Fruit fly (Drosophila melanogaster) whole organism, embryonic: ENCODE measurements around the gene Or7a.

ENCODE experiments used
- CG2202 ChIP-seq: fragments of 200-800 bp; sonication (Bioruptor generic); optimal IDR thresholded peaks from 2 replicates; lab custom pipeline; 2018; ENCODE audit warnings: missing biosample characterization, mild to moderate bottlenecking, missing genetic modification characterization
- CG8478 ChIP-seq: fragments of >200 bp; optimal IDR thresholded peaks from 2 replicates; lab custom pipeline; 2018
- CTCF ChIP-seq: fragments of 200-800 bp; sonication (Bioruptor generic); optimal IDR thresholded peaks from 2 replicates; lab custom pipeline; 2017; ENCODE audit warnings: missing biosample characterization, mild to moderate bottlenecking, missing genetic modification characterization, moderate library complexity
- H15 ChIP-seq: fragments of 200-800 bp; sonication (Bioruptor generic); IDR thresholded peaks from 3 replicates; pipeline ENCODE4 v1.3.6; 2022; ENCODE audit warnings: missing biosample characterization, missing genetic modification characterization
- HmgZ ChIP-seq: fragments of 200-800 bp; sonication (Bioruptor generic); optimal IDR thresholded peaks from 2 replicates; lab custom pipeline; 2018; ENCODE audit warnings: missing biosample characterization, mild to moderate bottlenecking, missing genetic modification characterization
- Sox102F ChIP-seq: fragments of 200-800 bp; sonication (Bioruptor generic); optimal IDR thresholded peaks from 2 replicates; lab custom pipeline; 2018; ENCODE audit warnings: missing biosample characterization, mild to moderate bottlenecking, missing genetic modification characterization, moderate library complexity
- bbx ChIP-seq: fragments of 200-800 bp; sonication (Bioruptor generic); IDR thresholded peaks from 2 replicates; pipeline ENCODE4 v1.3.6; 2022; ENCODE audit warnings: missing biosample characterization, missing genetic modification characterization; ENCODE audit not compliant: partially characterized antibody
- ken ChIP-seq: fragments of 200-800 bp; sonication (Bioruptor generic); IDR thresholded peaks from 3 replicates; pipeline ENCODE4 v1.3.6; 2022; ENCODE audit warnings: missing biosample characterization, missing genetic modification characterization
- psq ChIP-seq: fragments of 200-800 bp; sonication (Bioruptor generic); optimal IDR thresholded peaks from 2 replicates; lab custom pipeline; 2017; ENCODE audit warnings: missing biosample characterization, missing genetic modification characterization
- seq ChIP-seq: fragments of 200-800 bp; sonication (Bioruptor generic); IDR thresholded peaks from 2 replicates; pipeline ENCODE4 v1.3.6; 2022; ENCODE audit warnings: missing biosample characterization, missing genetic modification characterization
- sim ChIP-seq: fragments of 200-800 bp; sonication (Bioruptor generic); IDR thresholded peaks from 2 replicates; pipeline ENCODE4 v1.3.6; 2022; ENCODE audit warnings: missing biosample characterization, missing genetic modification characterization

- no peak for TF ChIP-seq CG2202
- TF ChIP-seq CTCF (GFP tag; lab: Kevin White, UChicago), result no peak
- no peak for TF ChIP-seq seq
- TF ChIP-seq ken (GFP tag; lab: Robert Waterston, UW), result no peak
- no peak for TF ChIP-seq bbx (GFP tag; lab: Robert Waterston, UW)
- TF ChIP-seq psq (GFP tag; lab: Kevin White, UChicago), result no peak
- TF ChIP-seq H15 (GFP tag; lab: Robert Waterston, UW), result no peak
- TF ChIP-seq CG8478 (lab: Kevin White, UChicago), result no peak
- TF ChIP-seq Sox102F, result peak; percentile 20
- no peak for TF ChIP-seq sim (GFP tag; lab: Robert Waterston, UW)
- TF ChIP-seq HmgZ, result no peak
Observed at dm6 chrX:8128133-8128532, 37.4 kb downstream of the Or7a start.
